Fruit fly (Drosophila melanogaster) whole organism, wandering third instar larva: ENCODE data around the gene Eig71Ed.

Experiments used
- Abd-B ChIP-seq: fragments of >200 bp; optimal IDR thresholded peaks from 2 replicates; lab custom pipeline; 2017; ENCODE audit warnings: missing biosample characterization, missing genetic modification characterization
- CG32264 ChIP-seq: fragments of 200-800 bp; sonication (Bioruptor generic); optimal IDR thresholded peaks from 2 replicates; lab custom pipeline; 2016; ENCODE audit warnings: missing biosample characterization, missing genetic modification characterization
- CG9705 ChIP-seq: fragments of 200-800 bp; sonication (Bioruptor generic); optimal IDR thresholded peaks from 2 replicates; lab custom pipeline; 2018; ENCODE audit warnings: missing biosample characterization, mild to moderate bottlenecking, missing genetic modification characterization
- CrebA ChIP-seq: fragments of 200-800 bp; sonication (Bioruptor generic); optimal IDR thresholded peaks from 2 replicates; lab custom pipeline; 2016; ENCODE audit warnings: missing biosample characterization, mild to moderate bottlenecking, missing genetic modification characterization, borderline replicate concordance
- Dfd ChIP-seq: fragments of >200 bp; optimal IDR thresholded peaks from 2 replicates; lab custom pipeline; 2017; ENCODE audit warnings: missing biosample characterization, missing genetic modification characterization
- Dif ChIP-seq: fragments of 200-275, 200-300 bp; sonication (Bioruptor generic); optimal IDR thresholded peaks from 2 replicates; lab custom pipeline; 2018; ENCODE audit warnings: missing biosample characterization, missing genetic modification characterization; ENCODE audit not compliant: partially characterized antibody
- GATAd ChIP-seq: sonication (Bioruptor generic); optimal IDR thresholded peaks from 2 replicates; lab custom pipeline; 2016; ENCODE audit warnings: missing biosample characterization, missing genetic modification characterization
- HLH106 ChIP-seq: fragments of 200-800 bp; optimal IDR thresholded peaks from 3 replicates; lab custom pipeline; 2019; ENCODE audit warnings: missing biosample characterization, mild to moderate bottlenecking, missing genetic modification characterization, moderate library complexity
- Hnf4 ChIP-seq: fragments of 200-800 bp; sonication (Bioruptor generic); optimal IDR thresholded peaks from 2 replicates; lab custom pipeline; 2016; ENCODE audit warnings: missing biosample characterization, mild to moderate bottlenecking, missing genetic modification characterization
- Hr78 ChIP-seq: fragments of >200 bp; optimal IDR thresholded peaks from 2 replicates; lab custom pipeline; 2017; ENCODE audit warnings: missing biosample characterization, missing genetic modification characterization
- Hr83 ChIP-seq: fragments of 200-300 bp; sonication (Bioruptor generic); optimal IDR thresholded peaks from 2 replicates; lab custom pipeline; 2016; ENCODE audit warnings: missing biosample characterization, mild to moderate bottlenecking, missing genetic modification characterization, moderate library complexity; ENCODE audit not compliant: poor library complexity, severe bottlenecking
- Jra ChIP-seq: sonication (Bioruptor generic); optimal IDR thresholded peaks from 2 replicates; lab custom pipeline; 2016; ENCODE audit warnings: missing biosample characterization, missing genetic modification characterization
- Mio ChIP-seq: sonication (Bioruptor generic); optimal IDR thresholded peaks from 2 replicates; lab custom pipeline; 2016; ENCODE audit warnings: missing biosample characterization, missing genetic modification characterization
- Myc ChIP-seq: fragments of >200 bp; optimal IDR thresholded peaks from 2 replicates; lab custom pipeline; 2017
- N ChIP-seq: fragments of >200 bp; optimal IDR thresholded peaks from 2 replicates; lab custom pipeline; 2018; ENCODE audit warnings: missing biosample characterization, missing external identifiers, missing genetic modification characterization
- OdsH ChIP-seq: fragments of 200-800 bp; sonication (Bioruptor generic); optimal IDR thresholded peaks from 2 replicates; lab custom pipeline; 2016; ENCODE audit warnings: missing biosample characterization, mild to moderate bottlenecking, missing genetic modification characterization
- Rel ChIP-seq, 2 experiments: fragments of 200-800 bp; sonication (Bioruptor generic) in 1 of 2; optimal IDR thresholded peaks; 2 replicates in 1 of 2; 3 replicates in 1 of 2; lab custom pipeline; 2016 to 2019; ENCODE audit warnings: mild to moderate bottlenecking in 2 of 2, missing biosample characterization in 2 of 2, missing genetic modification characterization in 2 of 2, moderate library complexity in 1 of 2
- Vsx2 ChIP-seq: fragments of 200-300, 225-300 bp; sonication (Bioruptor generic); optimal IDR thresholded peaks from 2 replicates; lab custom pipeline; 2018; ENCODE audit warnings: missing biosample characterization, missing genetic modification characterization; ENCODE audit not compliant: partially characterized antibody
- br ChIP-seq: fragments of 200-800 bp; sonication (Bioruptor generic); optimal IDR thresholded peaks from 2 replicates; lab custom pipeline; 2016; ENCODE audit warnings: missing biosample characterization, missing genetic modification characterization
- brk ChIP-seq: fragments of 200-800 bp; sonication (Bioruptor generic); optimal IDR thresholded peaks from 2 replicates; lab custom pipeline; 2016; ENCODE audit warnings: missing biosample characterization, mild to moderate bottlenecking, missing genetic modification characterization
- dl ChIP-seq, 2 experiments: fragments of 175-275, 200-275 bp in 1 of 2; fragments of 200-275 bp in 1 of 2; sonication (Bioruptor generic); optimal IDR thresholded peaks; lab custom pipeline; 2018; ENCODE audit warnings: mild to moderate bottlenecking in 2 of 2, missing biosample characterization in 2 of 2, missing genetic modification characterization in 2 of 2, moderate library complexity in 2 of 2; ENCODE audit not compliant: partially characterized antibody in 2 of 2, insufficient read depth in 1 of 2
- dmrt93B ChIP-seq: fragments of 200-800 bp; sonication (Bioruptor generic); optimal IDR thresholded peaks from 2 replicates; lab custom pipeline; 2018; ENCODE audit warnings: missing biosample characterization, mild to moderate bottlenecking, missing genetic modification characterization
- dsf ChIP-seq: sonication (Bioruptor generic); optimal IDR thresholded peaks from 2 replicates; lab custom pipeline; 2016; ENCODE audit warnings: missing biosample characterization, missing genetic modification characterization, borderline replicate concordance
- ey ChIP-seq: fragments of 200-800 bp; sonication (Bioruptor generic); optimal IDR thresholded peaks from 2 replicates; lab custom pipeline; 2016; ENCODE audit warnings: missing biosample characterization, missing genetic modification characterization
- foxo ChIP-seq, 2 experiments: fragments of 200-800 bp; sonication (Bioruptor generic); optimal IDR thresholded peaks; 2 replicates in 1 of 2; 3 replicates in 1 of 2; lab custom pipeline; 2016 to 2017; ENCODE audit warnings: missing biosample characterization in 2 of 2, missing genetic modification characterization in 2 of 2
- fru ChIP-seq: fragments of 200-800 bp; sonication (Bioruptor generic); optimal IDR thresholded peaks from 3 replicates; lab custom pipeline; 2016; ENCODE audit warnings: missing biosample characterization, mild to moderate bottlenecking, missing genetic modification characterization
- h ChIP-seq: fragments of 200-800 bp; sonication (Bioruptor generic); optimal IDR thresholded peaks from 3 replicates; lab custom pipeline; 2016; ENCODE audit warnings: missing biosample characterization, mild to moderate bottlenecking, missing genetic modification characterization
- jim ChIP-seq: fragments of 175-275, 200-325 bp; sonication (Bioruptor generic); optimal IDR thresholded peaks from 2 replicates; lab custom pipeline; 2016; ENCODE audit warnings: missing biosample characterization, mild to moderate bottlenecking, missing genetic modification characterization
- lola ChIP-seq: fragments of >200 bp; optimal IDR thresholded peaks from 2 replicates; lab custom pipeline; 2017; ENCODE audit warnings: missing biosample characterization, missing genetic modification characterization
- pan ChIP-seq: fragments of >200 bp; optimal IDR thresholded peaks from 2 replicates; lab custom pipeline; 2017
- psq ChIP-seq: fragments of 200-800 bp; sonication (Bioruptor generic); optimal IDR thresholded peaks from 3 replicates; lab custom pipeline; 2017; ENCODE audit warnings: missing biosample characterization, mild to moderate bottlenecking, missing genetic modification characterization, moderate library complexity
- rgr ChIP-seq: fragments of 200-800 bp; sonication (Bioruptor generic); optimal IDR thresholded peaks from 3 replicates; lab custom pipeline; 2016; ENCODE audit warnings: missing biosample characterization, mild to moderate bottlenecking, missing genetic modification characterization
- sage ChIP-seq: fragments of 200-800 bp; sonication (Bioruptor generic); optimal IDR thresholded peaks from 2 replicates; lab custom pipeline; 2016; ENCODE audit warnings: missing biosample characterization, mild to moderate bottlenecking, missing genetic modification characterization
- sv ChIP-seq: fragments of 200-800 bp; sonication (Bioruptor generic); optimal IDR thresholded peaks from 3 replicates; lab custom pipeline; 2016; ENCODE audit warnings: missing biosample characterization, missing genetic modification characterization
- tai ChIP-seq: sonication (Bioruptor generic); optimal IDR thresholded peaks from 2 replicates; lab custom pipeline; 2016; ENCODE audit warnings: missing biosample characterization, missing genetic modification characterization
- usp ChIP-seq: fragments of >200 bp; optimal IDR thresholded peaks from 2 replicates; lab custom pipeline; 2017; ENCODE audit warnings: missing biosample characterization, missing genetic modification characterization
- woc ChIP-seq: sonication (Bioruptor generic); optimal IDR thresholded peaks from 2 replicates; lab custom pipeline; 2016; ENCODE audit warnings: missing biosample characterization, mild to moderate bottlenecking, missing genetic modification characterization

Gene Eig71Ed

DNA sequence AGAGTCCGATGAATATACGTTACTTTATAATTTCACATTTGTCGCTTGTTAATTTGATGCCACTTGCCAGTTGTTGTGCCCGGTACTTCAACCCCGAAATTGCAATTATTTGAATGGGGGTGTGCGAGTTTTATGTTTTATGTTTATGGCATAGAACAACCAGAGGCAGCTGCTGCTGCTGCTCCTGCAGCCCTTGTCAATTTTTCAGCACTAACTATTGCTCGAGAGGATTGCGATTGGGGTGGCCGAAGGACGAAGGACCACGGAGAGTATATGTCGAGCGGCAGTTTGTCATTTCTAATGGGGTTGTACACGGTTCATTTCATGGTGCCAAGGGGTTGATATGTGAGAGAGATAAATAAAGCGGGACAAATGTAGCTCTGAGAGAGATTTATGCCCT is 28.2 kb upstream of the Eig71Ed start:
- TF ChIP-seq woc (GFP tag; lab: Kevin White, UChicago) (no peak), tai (no peak), sv (no peak), Hr83 (GFP tag; lab: Kevin White, UChicago) (no peak), dmrt93B (GFP tag; lab: Kevin White, UChicago) (no peak), brk (GFP tag; lab: Kevin White, UChicago) (no peak), Vsx2 (GFP tag; lab: Kevin White, UChicago) (no peak), ey (GFP tag; lab: Kevin White, UChicago) (no peak), rgr (no peak), Myc (lab: Kevin White, UChicago) (no peak), pan (lab: Kevin White, UChicago) (no peak)

DNA sequence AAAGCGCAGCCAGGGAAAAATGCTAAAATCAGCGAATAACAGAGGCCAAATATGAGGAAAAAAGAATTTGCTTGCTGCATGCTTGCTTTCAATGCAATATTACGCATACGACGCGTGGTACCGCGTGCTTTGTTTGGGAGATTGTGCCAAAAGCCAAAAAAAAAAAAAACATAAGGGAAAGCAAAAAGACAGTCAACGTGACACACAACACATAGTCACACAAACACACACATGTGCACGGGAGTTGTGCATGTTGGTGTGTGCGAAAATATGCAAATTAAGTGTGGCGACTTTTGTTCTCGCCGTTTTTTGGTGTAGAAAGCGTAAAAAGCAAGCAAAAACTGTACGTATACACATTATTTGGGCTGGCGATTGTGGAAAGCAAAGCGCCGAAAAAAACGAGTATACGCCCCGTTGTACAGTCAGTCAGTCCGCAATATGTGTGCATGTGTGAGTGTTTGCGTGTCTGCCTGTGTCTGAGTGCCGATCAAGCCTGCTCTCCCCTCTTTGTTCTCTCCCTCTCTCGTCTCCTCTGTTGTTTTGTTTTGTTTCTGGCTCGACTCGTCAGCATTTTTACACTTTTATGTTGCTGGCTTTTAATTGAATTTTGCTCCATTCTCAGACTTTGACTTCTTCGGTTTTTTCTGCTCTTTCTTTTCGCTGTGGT is 27.3 kb upstream of the Eig71Ed start:
- TF ChIP-seq brk (GFP tag; lab: Kevin White, UChicago) (no peak), Abd-B (no peak), Jra (no peak), CrebA (no peak), GATAd (GFP tag; lab: Kevin White, UChicago) (no peak), jim (GFP tag; lab: Kevin White, UChicago) (peak; percentile 32), CG9705 (no peak), sage (GFP tag; lab: Kevin White, UChicago) (no peak), N (GFP tag; lab: Kevin White, UChicago) (no peak), woc (GFP tag; lab: Kevin White, UChicago) (no peak), CG32264 (no peak), Vsx2 (GFP tag; lab: Kevin White, UChicago) (no peak), Mio (no peak), rgr (no peak), HLH106 (tag; lab: Kevin White, UChicago) (no peak), psq (GFP tag; lab: Kevin White, UChicago) (no peak), h (GFP tag; lab: Kevin White, UChicago) (no peak), Hr83 (GFP tag; lab: Kevin White, UChicago) (peak; percentile 11), Rel (GFP tag; optimal IDR thresholded peaks at IDR 0.05; lab: Kevin White, UChicago) (peak; percentile 9), Rel (tag; optimal IDR thresholded peaks at IDR 0.05; lab: Kevin White, UChicago) (no peak), Dif (peak; percentile 8), tai (no peak), dl (GFP tag; optimal IDR thresholded peaks at IDR 0.05; lab: Kevin White, UChicago; ENCODE audit: insufficient read depth in 1 of 2, partially characterized antibody in 2 of 2) (no peak)

DNA sequence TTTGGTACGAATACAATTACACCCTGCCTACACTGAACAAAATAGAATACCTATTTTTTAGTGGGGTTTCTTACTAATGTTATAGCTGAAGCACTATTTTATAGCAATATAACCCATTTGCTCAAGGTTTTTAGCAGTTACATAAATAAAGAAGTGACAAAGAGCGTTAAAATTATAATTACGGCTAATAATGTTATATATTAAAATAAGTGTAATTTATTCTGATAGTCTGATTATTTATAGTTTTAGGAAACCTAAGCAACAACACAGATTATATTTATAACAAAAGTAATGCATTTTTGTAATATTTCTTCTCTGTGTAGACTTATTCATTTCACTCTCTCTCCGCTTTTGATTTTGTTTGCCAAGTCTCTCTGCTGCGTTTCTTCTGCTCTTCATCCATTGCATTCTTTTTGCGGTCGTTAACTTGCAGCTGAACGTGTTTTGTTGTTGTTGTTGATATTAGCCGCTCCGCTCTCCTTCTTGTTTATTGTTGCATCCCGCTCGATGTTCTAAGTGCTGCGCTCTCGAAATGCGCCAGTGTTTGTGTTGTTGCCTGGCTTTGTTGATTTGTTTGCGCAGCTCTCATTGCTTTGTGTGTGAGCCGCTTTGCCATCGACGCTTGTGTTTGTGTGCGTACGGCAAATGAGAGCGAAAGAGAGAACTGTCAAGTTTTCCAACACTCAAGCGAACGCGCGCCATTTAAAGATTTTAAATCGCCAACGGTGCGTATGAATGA is 26.5 kb upstream of the Eig71Ed start:
- TF ChIP-seq Dfd (GFP tag; lab: Kevin White, UChicago), result peak; percentile 51
- no peak for TF ChIP-seq Mio
- peak; percentile 42 for TF ChIP-seq Vsx2 (GFP tag; lab: Kevin White, UChicago)
- TF ChIP-seq lola (GFP tag; lab: Kevin White, UChicago), result no peak
- TF ChIP-seq sv, result peak; percentile 79
- no peak for TF ChIP-seq usp (GFP tag; lab: Kevin White, UChicago)
- peak; percentile 94 for TF ChIP-seq rgr
- no peak for TF ChIP-seq GATAd (GFP tag; lab: Kevin White, UChicago)
- TF ChIP-seq Hr78 (GFP tag; lab: Kevin White, UChicago), result no peak
- peak; percentile 78 for TF ChIP-seq Hnf4
- TF ChIP-seq Abd-B, result no peak
- peak; percentile 98 for TF ChIP-seq HLH106 (tag; lab: Kevin White, UChicago)
- peak; percentile 94 for TF ChIP-seq h (GFP tag; lab: Kevin White, UChicago)
- TF ChIP-seq fru (GFP tag; lab: Kevin White, UChicago), result peak; percentile 92
- peak; percentile 96 for TF ChIP-seq OdsH (GFP tag; lab: Kevin White, UChicago)
- TF ChIP-seq brk (GFP tag; lab: Kevin White, UChicago), result peak; percentile 77
- TF ChIP-seq Jra, result peak; percentile 58
- no peak for TF ChIP-seq N (GFP tag; lab: Kevin White, UChicago)
- peak; percentile 43 for TF ChIP-seq tai
- peak; percentile 8 to 42 for TF ChIP-seq dl (GFP tag; optimal IDR thresholded peaks at IDR 0.05; lab: Kevin White, UChicago; ENCODE audit: insufficient read depth in 1 of 2, partially characterized antibody in 2 of 2)
- no peak for TF ChIP-seq Rel (GFP tag; optimal IDR thresholded peaks at IDR 0.05; lab: Kevin White, UChicago)
- peak; percentile 51 for TF ChIP-seq Rel (tag; optimal IDR thresholded peaks at IDR 0.05; lab: Kevin White, UChicago)
- peak; percentile 97 for TF ChIP-seq psq (GFP tag; lab: Kevin White, UChicago)
- TF ChIP-seq dsf (GFP tag; lab: Kevin White, UChicago), result peak; percentile 35
- TF ChIP-seq woc (GFP tag; lab: Kevin White, UChicago), result peak; percentile 78
- TF ChIP-seq sage (GFP tag; lab: Kevin White, UChicago), result peak; percentile 79
- no peak for TF ChIP-seq Myc (lab: Kevin White, UChicago)
- no peak for TF ChIP-seq jim (GFP tag; lab: Kevin White, UChicago)
- TF ChIP-seq dmrt93B (GFP tag; lab: Kevin White, UChicago), result peak; percentile 95
- peak; percentile 84 for TF ChIP-seq ey (GFP tag; lab: Kevin White, UChicago)
- peak; percentile 9 for TF ChIP-seq CG32264
- peak; percentile 85 for TF ChIP-seq CG9705
- peak; percentile 61 for TF ChIP-seq br
- TF ChIP-seq foxo (GFP tag; optimal IDR thresholded peaks at IDR 0.05; lab: Kevin White, UChicago), result peak; percentile 29 to 98
- peak; percentile 28 for TF ChIP-seq Dif
- TF ChIP-seq pan (lab: Kevin White, UChicago), result no peak
- peak; percentile 22 for TF ChIP-seq CrebA
- peak; percentile 86 for TF ChIP-seq Hr83 (GFP tag; lab: Kevin White, UChicago)
